Fruit fly (Drosophila melanogaster): ENCODE measurements around the gene dmGlut.
"Not testable (repeated sequence)": the region's sequence is repeated elsewhere in the genome, so short reads cannot be mapped to it uniquely, and the experiment has no call there.

DNA sequence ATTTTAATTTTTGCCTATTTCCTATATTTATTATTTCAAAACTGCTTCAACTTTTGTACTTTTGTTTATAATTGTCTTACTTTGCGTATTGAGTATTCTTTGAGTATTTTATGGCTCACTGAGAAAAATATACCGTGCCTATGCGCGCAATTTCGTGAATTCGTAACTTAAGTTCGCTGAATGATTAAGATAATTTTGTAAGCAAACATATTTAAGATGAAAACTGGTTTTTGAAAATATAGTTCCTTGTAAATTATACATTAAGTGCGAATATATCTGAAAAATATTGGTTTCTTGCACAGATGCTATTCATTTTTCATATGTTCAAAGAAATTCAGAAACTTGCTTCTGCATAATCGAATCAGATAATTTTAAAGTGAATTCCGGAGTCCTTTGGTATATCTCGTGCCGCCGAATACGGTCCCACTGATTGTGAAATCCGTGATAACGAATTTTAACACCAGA lies 28.0 kb upstream of the dmGlut start, which contains the start of the genes CG18787 and Nfs1:
- not testable (repeated sequence) for TF ChIP-seq fru, sage, h, rgr (GFP tag; optimal IDR thresholded peaks at IDR 0.05)

Data from whole organism, wandering third instar larva.